Fruit fly (Drosophila melanogaster) S2 (cell line): ENCODE measurements around the gene mirr.

ENCODE experiments used
- CG8478 ChIP-seq: fragments of >200 bp; optimal IDR thresholded peaks from 2 replicates; lab custom pipeline; 2018
- CTCF ChIP-seq, 2 experiments: fragments of >200 bp; optimal IDR thresholded peaks; 2 replicates each; lab custom pipeline; 2018

DNA sequence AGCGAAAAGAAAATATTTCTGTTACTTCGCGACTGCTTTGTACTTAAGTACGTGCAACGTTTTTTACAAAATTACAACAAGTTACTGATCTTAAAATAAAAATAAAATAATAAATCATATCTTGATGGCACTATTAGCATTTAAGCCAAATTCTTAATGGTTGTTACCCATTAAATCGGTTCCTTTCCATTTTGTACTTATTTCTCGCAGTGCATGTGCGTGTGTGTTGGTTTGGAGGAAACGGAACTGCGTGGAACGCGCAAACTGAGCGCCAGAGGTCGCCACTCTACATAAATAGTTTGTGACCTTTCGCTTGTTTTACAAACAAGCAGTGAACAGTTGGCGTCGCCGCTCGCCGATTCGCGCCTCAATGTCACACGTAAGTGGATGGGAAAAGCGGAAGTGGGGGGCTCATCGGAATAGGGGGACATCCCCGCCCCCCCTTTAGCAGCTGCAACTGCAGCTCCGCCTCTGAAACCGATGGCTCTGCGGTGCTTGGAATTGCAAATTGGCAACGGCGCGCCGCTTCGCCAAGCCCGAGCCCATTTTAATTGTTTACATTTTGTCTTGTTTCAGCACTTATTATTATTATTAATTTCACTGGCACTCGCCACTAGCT is 25.3 kb upstream of the mirr start:
- TF ChIP-seq CG8478 (no peak), CTCF (optimal IDR thresholded peaks at IDR 0.05; lab: Kevin White, UChicago) (peak; percentile 84 to 85)
